Worm (Caenorhabditis elegans) whole organism, young adult: Measurements from ENCODE around the gene ent-4.

Experiments used
- F10E7.11 ChIP-seq: sonication (generic microtip); optimal IDR thresholded peaks from 2 replicates; lab custom pipeline; 2017; ENCODE audit warnings: mild to moderate bottlenecking, missing genetic modification characterization, moderate library complexity, missing compliant biosample characterization
- F33H1.4 ChIP-seq: fragments of 200-800 bp; sonication (Bioruptor generic); IDR thresholded peaks from 2 replicates; pipeline ENCODE4 v1.3.6; 2022; ENCODE audit warnings: missing genetic modification reagents, missing genetic modification characterization, missing compliant biosample characterization
- F55B11.4 ChIP-seq: sonication (generic microtip); optimal IDR thresholded peaks from 2 replicates; lab custom pipeline; 2016; ENCODE audit warnings: missing compliant biosample characterization, missing genetic modification characterization, borderline replicate concordance; ENCODE audit not compliant: insufficient read depth
- K12H6.12 ChIP-seq: fragments of 200-800 bp; sonication (Bioruptor generic); optimal IDR thresholded peaks from 2 replicates; lab custom pipeline; 2018; ENCODE audit warnings: mild to moderate bottlenecking, missing genetic modification characterization, missing compliant biosample characterization
- T07F8.4 ChIP-seq: sonication (generic microtip); optimal IDR thresholded peaks from 2 replicates; lab custom pipeline; 2016; ENCODE audit warnings: mild to moderate bottlenecking, missing genetic modification characterization, moderate library complexity, missing compliant biosample characterization
- Y53G8AR.9 ChIP-seq: fragments of 200-800 bp; sonication (Bioruptor generic); conservative IDR thresholded peaks from 2 replicates; pipeline ENCODE4 v1.3.6; 2022; ENCODE audit warnings: missing genetic modification reagents, missing genetic modification characterization, missing compliant biosample characterization
- Y56A3A.18 ChIP-seq: fragments of 200-800 bp; sonication (Bioruptor generic); IDR thresholded peaks from 2 replicates; pipeline ENCODE4 v1.3.6; 2022; ENCODE audit warnings: missing genetic modification reagents, missing genetic modification characterization, missing compliant biosample characterization
- Y79H2A.3 ChIP-seq: fragments of 200-800 bp; sonication (Bioruptor generic); conservative IDR thresholded peaks from 2 replicates; pipeline ENCODE4 v1.3.6; 2022; ENCODE audit warnings: missing genetic modification reagents, missing genetic modification characterization, missing compliant biosample characterization
- aptf-3 ChIP-seq: fragments of 200-800 bp; sonication (Bioruptor generic); IDR thresholded peaks from 2 replicates; pipeline ENCODE4 v1.3.6; 2022; ENCODE audit warnings: missing genetic modification characterization, missing compliant biosample characterization
- atf-7 ChIP-seq: sonication (generic microtip); optimal IDR thresholded peaks from 2 replicates; lab custom pipeline; 2017; ENCODE audit warnings: mild to moderate bottlenecking, missing genetic modification characterization, missing compliant biosample characterization
- athp-1 ChIP-seq: sonication (generic microtip); optimal IDR thresholded peaks from 2 replicates; lab custom pipeline; 2017; ENCODE audit warnings: mild to moderate bottlenecking, missing genetic modification characterization, missing compliant biosample characterization
- cebp-1 ChIP-seq, 2 experiments: fragments of 200-800 bp in 1 of 2; sonication (Bioruptor generic) in 1 of 2; sonication (generic microtip) in 1 of 2; IDR thresholded peaks in 1 of 2; optimal IDR thresholded peaks in 1 of 2; 2 replicates each; pipeline versions ENCODE4 v1.3.6 to Lab custom; 2017 to 2022; ENCODE audit warnings: missing compliant biosample characterization in 2 of 2, missing genetic modification characterization in 2 of 2, mild to moderate bottlenecking in 1 of 2, missing genetic modification reagents in 1 of 2, moderate library complexity in 1 of 2
- ceh-100 ChIP-seq: fragments of 200-800 bp; sonication (Bioruptor generic); IDR thresholded peaks from 2 replicates; pipeline ENCODE4 v1.3.6; 2022; ENCODE audit warnings: missing genetic modification reagents, missing genetic modification characterization, missing compliant biosample characterization
- ceh-40 ChIP-seq: fragments of 200-800 bp; sonication (Bioruptor generic); IDR thresholded peaks from 2 replicates; pipeline ENCODE4 v1.3.6; 2022; ENCODE audit warnings: missing genetic modification characterization, missing compliant biosample characterization
- ceh-58 ChIP-seq: fragments of 200-800 bp; sonication (Bioruptor generic); IDR thresholded peaks from 2 replicates; pipeline ENCODE4 v1.3.6; 2022; ENCODE audit warnings: missing genetic modification characterization, missing compliant biosample characterization
- chd-7 ChIP-seq: sonication (generic microtip); optimal IDR thresholded peaks from 2 replicates; lab custom pipeline; 2016; ENCODE audit warnings: mild to moderate bottlenecking, missing genetic modification characterization, moderate library complexity, missing compliant biosample characterization
- die-1 ChIP-seq: sonication (generic microtip); optimal IDR thresholded peaks from 2 replicates; lab custom pipeline; 2016; ENCODE audit warnings: missing genotype, mild to moderate bottlenecking, missing genetic modification characterization, missing compliant biosample characterization
- dox-1 ChIP-seq: fragments of 200-800 bp; sonication (Bioruptor generic); IDR thresholded peaks from 2 replicates; pipeline ENCODE4 v1.3.6; 2022; ENCODE audit warnings: missing genetic modification reagents, missing genetic modification characterization, missing compliant biosample characterization
- efl-1 ChIP-seq: fragments of 150-350 bp; optimal IDR thresholded peaks from 2 replicates; lab custom pipeline; 2014; ENCODE audit warnings: missing biosample characterization, missing genetic modification reagents, missing genetic modification characterization
- egl-18 ChIP-seq: fragments of 200-800 bp; sonication (Bioruptor generic); IDR thresholded peaks from 2 replicates; pipeline ENCODE4 v1.3.6; 2022; ENCODE audit warnings: missing genetic modification reagents, missing genetic modification characterization, missing compliant biosample characterization
- him-1 ChIP-seq: sonication (generic microtip); optimal IDR thresholded peaks from 2 replicates; lab custom pipeline; 2016; ENCODE audit warnings: missing genotype, missing genetic modification reagents, missing genetic modification characterization, missing compliant biosample characterization
- hmg-1.2 ChIP-seq: fragments of 200-800 bp; sonication (Bioruptor generic); IDR thresholded peaks from 2 replicates; pipeline ENCODE4 v1.3.6; 2022; ENCODE audit warnings: missing genetic modification reagents, missing genetic modification characterization, missing compliant biosample characterization
- lin-26 ChIP-seq: fragments of 200-800 bp; sonication (Bioruptor generic); IDR thresholded peaks from 2 replicates; pipeline ENCODE4 v1.3.6; 2022; ENCODE audit warnings: missing genetic modification reagents, missing genetic modification characterization, missing compliant biosample characterization
- lir-1 ChIP-seq: fragments of 200-800 bp; sonication (Bioruptor generic); conservative IDR thresholded peaks from 2 replicates; pipeline ENCODE4 v1.3.6; 2022; ENCODE audit warnings: missing genetic modification reagents, missing genetic modification characterization, missing compliant biosample characterization
- lsl-1 ChIP-seq: fragments of 200-800 bp; sonication (Bioruptor generic); optimal IDR thresholded peaks from 2 replicates; lab custom pipeline; 2018; ENCODE audit warnings: mild to moderate bottlenecking, missing genetic modification characterization, moderate library complexity, missing compliant biosample characterization
- lsy-27 ChIP-seq: sonication (generic microtip); optimal IDR thresholded peaks from 2 replicates; lab custom pipeline; 2017; ENCODE audit warnings: missing genetic modification characterization, mild to moderate bottlenecking, missing compliant biosample characterization, antibody characterized with exemption, missing genotype, borderline replicate concordance; ENCODE audit not compliant: insufficient read depth
- madf-10 ChIP-seq: sonication (generic microtip); optimal IDR thresholded peaks from 2 replicates; lab custom pipeline; 2016; ENCODE audit warnings: mild to moderate bottlenecking, missing genetic modification characterization, missing compliant biosample characterization
- madf-8 ChIP-seq: fragments of 200-800 bp; sonication (Bioruptor generic); conservative IDR thresholded peaks from 2 replicates; pipeline ENCODE4 v1.3.6; 2022; ENCODE audit warnings: missing genetic modification reagents, missing genetic modification characterization, missing compliant biosample characterization
- mel-28 ChIP-seq: sonication (generic microtip); optimal IDR thresholded peaks from 2 replicates; lab custom pipeline; 2016; ENCODE audit warnings: borderline replicate concordance, mild to moderate bottlenecking, missing genetic modification characterization, missing compliant biosample characterization
- mes-4 ChIP-seq: sonication (generic microtip); optimal IDR thresholded peaks from 2 replicates; lab custom pipeline; 2016; ENCODE audit warnings: missing genotype, missing genetic modification characterization, missing compliant biosample characterization
- nfyb-1 ChIP-seq: fragments of 200-800 bp; sonication (Bioruptor generic); IDR thresholded peaks from 2 replicates; pipeline ENCODE4 v1.3.6; 2022; ENCODE audit warnings: missing genetic modification reagents, missing genetic modification characterization, missing compliant biosample characterization
- nhr-90 ChIP-seq: sonication (generic microtip); optimal IDR thresholded peaks from 2 replicates; lab custom pipeline; 2016; ENCODE audit warnings: missing genotype, mild to moderate bottlenecking, missing genetic modification characterization, missing compliant biosample characterization
- pbrm-1 ChIP-seq: fragments of 200-800 bp; sonication (Bioruptor generic); IDR thresholded peaks from 2 replicates; pipeline ENCODE4 v1.3.6; 2022; ENCODE audit warnings: missing genetic modification reagents, missing genetic modification characterization, missing compliant biosample characterization
- rcor-1 ChIP-seq: fragments of 200-800 bp; sonication (Bioruptor generic); IDR thresholded peaks from 2 replicates; pipeline ENCODE4 v1.3.6; 2022; ENCODE audit warnings: missing genetic modification reagents, missing genetic modification characterization, missing compliant biosample characterization
- repo-1 ChIP-seq: sonication (generic microtip); optimal IDR thresholded peaks from 2 replicates; lab custom pipeline; 2017; ENCODE audit warnings: mild to moderate bottlenecking, missing genetic modification characterization, missing compliant biosample characterization
- sdz-38 ChIP-seq: sonication (generic microtip); optimal IDR thresholded peaks from 2 replicates; lab custom pipeline; 2016; ENCODE audit warnings: missing genotype, missing genetic modification characterization, missing compliant biosample characterization
- snpc-4 ChIP-seq, 5 experiments: fragments of 150-350 bp in 1 of 5; sonication (generic microtip) in 4 of 5; optimal IDR thresholded peaks; 2 replicates each; lab custom pipeline; 2014 to 2018; ENCODE audit warnings: missing genetic modification characterization in 5 of 5, missing biosample characterization in 3 of 5, antibody characterized with exemption in 2 of 5, mild to moderate bottlenecking in 2 of 5, missing compliant biosample characterization in 2 of 5, missing genotype in 2 of 5, moderate library complexity in 2 of 5, missing genetic modification reagents in 1 of 5
- tlf-1 ChIP-seq: fragments of 200-800 bp; sonication (Bioruptor generic); optimal IDR thresholded peaks from 2 replicates; lab custom pipeline; 2018; ENCODE audit warnings: mild to moderate bottlenecking, missing genetic modification characterization, missing compliant biosample characterization
- unc-62 ChIP-seq: fragments of 150-350 bp; optimal IDR thresholded peaks from 2 replicates; lab custom pipeline; 2014; ENCODE audit warnings: missing biosample characterization, missing genetic modification reagents, missing genetic modification characterization
- ztf-18 ChIP-seq: sonication (generic microtip); optimal IDR thresholded peaks from 2 replicates; lab custom pipeline; 2016; ENCODE audit warnings: missing genotype, mild to moderate bottlenecking, missing genetic modification characterization, missing compliant biosample characterization
- ztf-22 ChIP-seq: fragments of 200-800 bp; sonication (Bioruptor generic); optimal IDR thresholded peaks from 2 replicates; lab custom pipeline; 2018; ENCODE audit warnings: mild to moderate bottlenecking, missing genetic modification characterization, moderate library complexity, missing compliant biosample characterization

ent-4 gene

DNA sequence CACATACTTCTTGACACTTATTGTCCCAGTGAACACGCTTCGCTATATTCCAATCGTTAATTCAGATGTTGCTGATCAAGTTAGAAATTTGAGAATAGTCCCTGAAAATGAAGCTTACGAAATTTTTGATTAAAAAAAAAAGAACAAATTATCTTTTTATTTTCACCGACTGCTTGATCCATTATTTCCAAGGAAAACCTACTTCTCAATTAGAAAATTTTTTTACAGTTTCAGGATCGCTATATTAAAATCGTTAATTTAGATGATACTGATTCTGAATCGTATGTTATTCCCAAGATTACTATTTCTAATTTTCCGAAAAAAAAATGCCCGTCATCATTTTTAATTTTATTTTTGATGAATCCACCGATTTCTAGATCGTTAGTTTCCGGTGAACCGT, 28.1 kb upstream of the ent-4 start, which contains the start of gene T23G4.127 (continued):
- TF ChIP-seq chd-7 (tag; lab: Kevin White, UChicago) (no peak), cebp-1 (GFP tag; IDR thresholded peaks at IDR 0.05; lab: Robert Waterston, UW) (no peak), cebp-1 (tag; optimal IDR thresholded peaks at IDR 0.05; lab: Kevin White, UChicago) (no peak), pbrm-1 (GFP tag; lab: Robert Waterston, UW) (no peak), ztf-18 (tag; lab: Kevin White, UChicago) (no peak)

DNA sequence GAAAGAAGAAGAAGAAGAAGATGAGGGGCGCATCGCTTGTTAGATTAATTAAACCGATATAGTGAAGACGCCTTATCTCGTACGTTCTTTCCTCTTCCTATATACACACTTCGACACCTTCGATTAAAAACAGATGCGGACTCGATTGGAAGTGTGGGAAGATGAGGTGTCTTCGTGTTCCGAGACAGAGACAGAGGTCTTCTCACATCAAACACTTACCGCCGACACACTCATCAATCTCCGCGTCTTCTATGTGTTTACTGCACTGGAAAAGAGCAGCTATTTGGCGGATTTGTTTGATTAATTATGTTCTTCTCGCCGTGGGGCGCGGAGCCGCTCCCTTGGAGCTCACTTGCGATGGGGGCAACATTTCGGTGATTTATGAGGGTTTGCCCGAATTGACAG, 27.3 kb upstream of the ent-4 start:
- TF ChIP-seq lsy-27 (tag; lab: Kevin White, UChicago) (no peak), unc-62 (GFP tag; lab: Kevin White, UChicago) (peak; percentile 28), K12H6.12 (tag; lab: Kevin White, UChicago) (peak; percentile 15), atf-7 (no peak), nfyb-1 (no peak), lsl-1 (GFP tag; lab: Kevin White, UChicago) (no peak), ceh-58 (GFP tag; lab: Robert Waterston, UW) (no peak), die-1 (tag; lab: Kevin White, UChicago) (no peak), T07F8.4 (tag; lab: Kevin White, UChicago) (no peak), Y79H2A.3 (GFP tag; lab: Robert Waterston, UW) (no peak), repo-1 (tag; lab: Kevin White, UChicago) (no peak), aptf-3 (no peak)

DNA sequence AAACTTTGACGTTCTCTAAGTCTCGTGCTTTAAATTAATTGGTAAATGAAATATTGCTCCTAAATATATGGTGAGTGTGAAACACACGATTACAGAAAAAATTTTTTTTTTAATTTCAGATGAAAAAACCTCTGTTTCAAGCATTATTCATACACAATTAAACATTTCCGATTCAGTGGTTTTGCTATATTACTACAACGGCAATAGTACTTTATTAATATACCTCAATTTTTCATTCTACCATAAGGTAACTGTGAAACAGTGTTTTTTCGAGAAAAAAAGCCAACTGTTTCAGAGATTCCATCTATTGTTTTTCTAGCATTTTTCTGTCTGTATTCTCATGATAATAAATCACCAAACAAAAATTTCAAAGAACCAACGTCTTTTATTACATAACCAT, 25.9 kb upstream of the ent-4 start:
- TF ChIP-seq rcor-1 (GFP tag; lab: Robert Waterston, UW), result no peak
- no peak for TF ChIP-seq snpc-4 (GFP tag; optimal IDR thresholded peaks at IDR 0.05; lab: Kevin White, UChicago)
- peak in 1 of 4 experiments; percentile 56 for TF ChIP-seq snpc-4 (tag; optimal IDR thresholded peaks at IDR 0.05; lab: Kevin White, UChicago)

DNA sequence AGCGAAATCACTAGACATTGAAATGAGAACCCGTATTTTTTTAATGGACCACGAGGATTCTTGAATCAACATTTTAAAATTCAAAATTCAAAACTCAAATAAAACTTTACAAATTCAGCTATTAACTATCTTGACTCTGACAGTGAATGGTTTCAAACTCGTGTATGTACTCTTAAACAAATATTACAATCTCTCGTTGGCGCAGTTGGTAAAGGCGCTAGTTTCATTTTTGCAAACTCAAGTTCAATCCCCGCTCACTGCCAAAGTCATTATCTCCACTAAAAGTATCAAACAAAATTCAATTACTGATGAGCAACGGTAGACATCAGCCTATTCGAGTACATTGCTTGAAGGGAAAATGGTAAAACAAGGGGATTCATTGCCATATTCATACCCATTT, 25.3 kb upstream of the ent-4 start:
- TF ChIP-seq ztf-18 (tag; lab: Kevin White, UChicago) (peak; percentile 81), mes-4 (tag; lab: Kevin White, UChicago) (peak; percentile 7), sdz-38 (tag; lab: Kevin White, UChicago) (no peak), lsl-1 (GFP tag; lab: Kevin White, UChicago) (peak; percentile 30), ceh-40 (GFP tag; lab: Robert Waterston, UW) (0 out of 2 replicates have a peak, but pooled peaks have one; percentile 21), athp-1 (peak; percentile 80), Y53G8AR.9 (GFP tag; lab: Robert Waterston, UW) (no peak), nhr-90 (tag; lab: Kevin White, UChicago) (peak; percentile 65), madf-10 (tag; lab: Kevin White, UChicago) (peak; percentile 50), cebp-1 (GFP tag; IDR thresholded peaks at IDR 0.05; lab: Robert Waterston, UW) (0 out of 2 replicates have a peak, but pooled peaks have one; percentile 18), cebp-1 (tag; optimal IDR thresholded peaks at IDR 0.05; lab: Kevin White, UChicago) (peak; percentile 26), F33H1.4 (0 out of 2 replicates have a peak, but pooled peaks have one; percentile 12), F55B11.4 (tag; lab: Kevin White, UChicago) (no peak), egl-18 (GFP tag; lab: Robert Waterston, UW) (no peak), efl-1 (GFP tag; lab: Kevin White, UChicago) (peak; percentile 2), F10E7.11 (tag; lab: Kevin White, UChicago) (no peak), dox-1 (GFP tag; lab: Robert Waterston, UW) (0 out of 2 replicates have a peak, but pooled peaks have one; percentile 16), lsy-27 (tag; lab: Kevin White, UChicago) (no peak), him-1 (tag; lab: Kevin White, UChicago) (peak; percentile 66), mel-28 (tag; lab: Kevin White, UChicago) (no peak), lin-26 (GFP tag; lab: Robert Waterston, UW) (peak; percentile 82), ztf-22 (peak; percentile 31), hmg-1.2 (GFP tag; lab: Robert Waterston, UW) (peak; percentile 52), ceh-100 (GFP tag; lab: Robert Waterston, UW) (no peak), Y56A3A.18 (GFP tag; lab: Robert Waterston, UW) (0 out of 2 replicates have a peak, but pooled peaks have one; percentile 14), lir-1 (GFP tag; lab: Robert Waterston, UW) (0 out of 2 replicates have a peak, but pooled peaks have one; percentile 28), tlf-1 (GFP tag; lab: Kevin White, UChicago) (no peak), madf-8 (GFP tag; lab: Robert Waterston, UW) (no peak)
